Worm (Caenorhabditis elegans): ENCODE measurements around the gene C15C8.4.

DNA sequence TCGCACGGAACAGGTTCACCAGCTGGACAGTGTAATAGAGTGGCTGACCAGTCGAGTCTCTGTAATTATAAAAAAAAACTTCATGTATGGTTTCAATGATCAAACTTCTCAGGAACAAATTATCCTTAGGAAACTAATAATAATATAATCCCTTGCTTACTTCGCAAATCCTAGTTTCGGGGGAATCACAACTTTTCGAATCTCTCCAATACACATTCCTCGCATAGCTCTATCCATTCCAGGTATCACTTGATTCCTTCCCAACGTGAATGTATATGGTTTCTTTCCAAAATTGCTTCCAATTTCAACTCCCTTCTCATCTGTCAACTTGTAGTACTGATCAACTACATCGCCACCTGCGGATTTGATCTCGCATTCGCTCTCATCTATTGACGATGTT, 39.1 kb upstream of the C15C8.4 start:
- TF ChIP-seq pqm-1 (tag; optimal IDR thresholded peaks at IDR 0.05) = no peak
- TF ChIP-seq nfya-1 (tag; optimal IDR thresholded peaks at IDR 0.05) = no peak
- TF ChIP-seq ceh-30 (tag; optimal IDR thresholded peaks at IDR 0.05) = no peak
- no peak for TF ChIP-seq fax-1 (tag; optimal IDR thresholded peaks at IDR 0.05)
- TF ChIP-seq pha-4 (tag; optimal IDR thresholded peaks at IDR 0.05) = no peak
- no peak for TF ChIP-seq nhr-11 (tag; optimal IDR thresholded peaks at IDR 0.05)
- TF ChIP-seq sdc-2 (tag; optimal IDR thresholded peaks at IDR 0.05) = no peak
- TF ChIP-seq elt-2 (tag; optimal IDR thresholded peaks at IDR 0.05) = no peak
- no peak for TF ChIP-seq ceh-45 (GFP tag; IDR thresholded peaks at IDR 0.05)
- TF ChIP-seq pros-1 (tag; optimal IDR thresholded peaks at IDR 0.05) = no peak
- no peak for TF ChIP-seq dmd-4 (tag; optimal IDR thresholded peaks at IDR 0.05; ENCODE audit: borderline replicate concordance)
- no peak for TF ChIP-seq C38D4.7 (GFP tag; optimal IDR thresholded peaks at IDR 0.05)
- TF ChIP-seq K09A11.1 (tag; optimal IDR thresholded peaks at IDR 0.05; ENCODE audit: insufficient read depth) = no peak

Data from whole organism, late embryonic.